Worm (Caenorhabditis elegans) whole organism, midembryonic: Measurements from ENCODE around the gene semo-1.

Experiments
- T22C8.4 ChIP-seq: fragments of 200-800 bp; sonication (Bioruptor generic); IDR thresholded peaks from 2 replicates; pipeline ENCODE4 v1.3.6; 2022; ENCODE audit warnings: missing genetic modification characterization, missing compliant biosample characterization
- cog-1 ChIP-seq: sonication (generic microtip); optimal IDR thresholded peaks from 2 replicates; lab custom pipeline; 2016; ENCODE audit warnings: missing genetic modification characterization, missing compliant biosample characterization
- flt-1 ChIP-seq: fragments of 200-800 bp; sonication (Bioruptor generic); IDR thresholded peaks from 2 replicates; pipeline ENCODE4 v1.3.6; 2022; ENCODE audit warnings: missing genetic modification characterization, missing compliant biosample characterization
- klf-2 ChIP-seq: fragments of 200-800 bp; sonication (Bioruptor generic); conservative IDR thresholded peaks from 2 replicates; pipeline ENCODE4 v1.3.6; 2022; ENCODE audit warnings: missing genetic modification reagents, missing genetic modification characterization, missing compliant biosample characterization
- med-1 ChIP-seq: sonication (generic microtip); optimal IDR thresholded peaks from 2 replicates; lab custom pipeline; 2017; ENCODE audit warnings: missing genetic modification characterization, mild to moderate bottlenecking, missing compliant biosample characterization, antibody characterized with exemption, missing genetic modification reagents; ENCODE audit not compliant: insufficient read depth
- ref-1 ChIP-seq: fragments of 200-800 bp; sonication (Bioruptor generic); conservative IDR thresholded peaks from 2 replicates; pipeline ENCODE4 v1.3.6; 2022; ENCODE audit warnings: missing genetic modification reagents, missing genetic modification characterization, missing compliant biosample characterization
- tab-1 ChIP-seq: fragments of 200-800 bp; sonication (Bioruptor generic); IDR thresholded peaks from 2 replicates; pipeline ENCODE4 v1.3.6; 2022; ENCODE audit warnings: missing genetic modification characterization, missing compliant biosample characterization
- ztf-23 ChIP-seq: fragments of 200-800 bp; sonication (Bioruptor generic); IDR thresholded peaks from 2 replicates; pipeline ENCODE4 v1.3.6; 2022; ENCODE audit warnings: missing genetic modification reagents, missing genetic modification characterization, missing compliant biosample characterization
- ztf-29 ChIP-seq: fragments of 200-800 bp; sonication (Bioruptor generic); IDR thresholded peaks from 2 replicates; pipeline ENCODE4 v1.3.6; 2022; ENCODE audit warnings: missing genetic modification reagents, missing genetic modification characterization, missing compliant biosample characterization

DNA sequence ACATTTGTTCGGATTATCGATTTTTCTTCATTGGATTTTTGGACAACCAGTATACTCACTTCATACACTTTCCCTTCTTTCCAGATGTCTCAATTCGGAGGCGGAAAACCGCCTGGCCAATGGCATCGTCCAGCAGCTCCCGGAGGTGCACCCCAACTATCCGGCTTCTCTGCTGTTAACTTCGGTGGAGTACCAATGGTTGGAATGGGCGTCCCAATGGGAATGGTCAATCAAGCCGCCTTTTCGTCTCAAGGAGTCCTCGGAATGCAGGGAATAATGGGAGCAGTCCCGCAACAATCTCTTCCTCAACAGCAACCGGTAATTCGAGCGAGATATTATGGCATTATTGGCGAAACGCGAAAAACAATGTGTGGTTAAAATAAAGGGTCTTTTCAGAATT, 20.5 kb downstream of the semo-1 start, which contains the start of gene ccar-1:
- TF ChIP-seq klf-2 (GFP tag; lab: Robert Waterston, UW) (no peak), T22C8.4 (GFP tag; lab: Robert Waterston, UW) (no peak), cog-1 (tag; lab: Kevin White, UChicago) (no peak), tab-1 (GFP tag; lab: Robert Waterston, UW) (no peak), med-1 (no peak), flt-1 (GFP tag; lab: Robert Waterston, UW) (no peak), ztf-29 (GFP tag; lab: Robert Waterston, UW) (no peak), ref-1 (no peak), ztf-23 (0 out of 2 replicates have a peak, but pooled peaks have one; percentile 8)
